Fruit fly (Drosophila melanogaster): ENCODE data around the gene CG45075.
A peak's percentile ranks its signal among the peaks of the same experiment; 100 is the strongest.

Gene CG45075

DNA sequence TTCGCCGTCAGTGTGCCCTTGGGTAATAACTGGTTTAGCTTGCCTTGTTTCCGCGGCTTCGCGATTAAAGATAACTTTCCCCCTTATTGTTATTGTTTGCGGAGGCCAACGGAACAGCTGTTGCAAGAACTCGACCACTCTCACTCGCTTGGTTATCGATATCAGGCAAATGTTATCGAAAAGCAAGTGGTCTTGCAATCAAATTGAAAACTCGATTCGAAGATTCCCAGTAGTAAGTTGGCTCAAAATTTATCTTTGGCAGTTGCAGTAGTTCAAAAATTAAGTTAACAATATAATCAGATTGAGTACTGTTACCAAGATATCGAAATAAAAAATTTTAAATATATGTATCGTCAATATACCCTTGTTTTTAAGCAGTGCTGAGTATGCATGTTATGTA lies 25.4 kb upstream of the CG45075 start, which contains the start of the genes Fbw5 and CG9147 (continued):
- TF ChIP-seq Sox15 (GFP tag; optimal IDR thresholded peaks at IDR 0.05), result peak; percentile 99
- peak; percentile 100 for TF ChIP-seq CG10669 (GFP tag; optimal IDR thresholded peaks at IDR 0.05)
- peak; percentile 97 for TF ChIP-seq CG6808 (GFP tag; optimal IDR thresholded peaks at IDR 0.05)
- TF ChIP-seq topi (GFP tag; optimal IDR thresholded peaks at IDR 0.05), result peak; percentile 100
- TF ChIP-seq vri (GFP tag; optimal IDR thresholded peaks at IDR 0.05), result peak; percentile 100
- peak; percentile 100 for TF ChIP-seq OdsH (GFP tag; optimal IDR thresholded peaks at IDR 0.05)
- peak; percentile 99 for TF ChIP-seq CG11762 (GFP tag; optimal IDR thresholded peaks at IDR 0.05; ENCODE audit: insufficient read depth)
- peak; percentile 97 for TF ChIP-seq fd85E (GFP tag; optimal IDR thresholded peaks at IDR 0.05)
- peak; percentile 99 for TF ChIP-seq CG8319 (GFP tag; optimal IDR thresholded peaks at IDR 0.05)
- peak; percentile 100 for TF ChIP-seq eg (GFP tag; IDR thresholded peaks at IDR 0.05)
- TF ChIP-seq Met (GFP tag; optimal IDR thresholded peaks at IDR 0.05), result peak; percentile 100
- peak; percentile 100 for TF ChIP-seq Sox102F (GFP tag; optimal IDR thresholded peaks at IDR 0.05)
- TF ChIP-seq CG31627 (GFP tag; optimal IDR thresholded peaks at IDR 0.05), result peak; percentile 100
- TF ChIP-seq CG11294 (GFP tag; IDR thresholded peaks at IDR 0.05), result peak; percentile 99
- peak; percentile 99 to 100 for TF ChIP-seq ss (GFP tag; optimal IDR thresholded peaks at IDR 0.05)
- peak; percentile 100 for TF ChIP-seq CG8119 (GFP tag; IDR thresholded peaks at IDR 0.05)
- TF ChIP-seq Ets21C (GFP tag; optimal IDR thresholded peaks at IDR 0.05), result peak; percentile 99
- peak; percentile 99 for TF ChIP-seq CG9139 (GFP tag; optimal IDR thresholded peaks at IDR 0.05)
- peak; percentile 99 for TF ChIP-seq Gug (GFP tag; IDR thresholded peaks at IDR 0.05)
- peak; percentile 99 for TF ChIP-seq CG3032 (tag; optimal IDR thresholded peaks at IDR 0.05)
- TF ChIP-seq Eip75B (GFP tag; optimal IDR thresholded peaks at IDR 0.05), result peak; percentile 100

dm6 chr2L:6068544-6069251 lies 22.5 kb upstream of the CG45075 start, which contains the start of the genes CG9150 and Pfdn1:
Gene CG9150, minus strand, starts transcription at chr2L:6068594.
Gene Pfdn1, plus strand, starts transcription at chr2L:6069079.
- peak; percentile 9 for TF ChIP-seq esn (GFP tag; optimal IDR thresholded peaks at IDR 0.05)
- TF ChIP-seq CG6792 (GFP tag; optimal IDR thresholded peaks at IDR 0.05), result no peak
- TF ChIP-seq CG9139 (GFP tag; optimal IDR thresholded peaks at IDR 0.05), result no peak
- TF ChIP-seq CG8319 (GFP tag; optimal IDR thresholded peaks at IDR 0.05), result no peak
- no peak for TF ChIP-seq CG16779 (tag; optimal IDR thresholded peaks at IDR 0.05)
- peak; percentile 61 for TF ChIP-seq Eip78C (GFP tag)
- TF ChIP-seq CG6276 (GFP tag; optimal IDR thresholded peaks at IDR 0.05), result no peak

DNA sequence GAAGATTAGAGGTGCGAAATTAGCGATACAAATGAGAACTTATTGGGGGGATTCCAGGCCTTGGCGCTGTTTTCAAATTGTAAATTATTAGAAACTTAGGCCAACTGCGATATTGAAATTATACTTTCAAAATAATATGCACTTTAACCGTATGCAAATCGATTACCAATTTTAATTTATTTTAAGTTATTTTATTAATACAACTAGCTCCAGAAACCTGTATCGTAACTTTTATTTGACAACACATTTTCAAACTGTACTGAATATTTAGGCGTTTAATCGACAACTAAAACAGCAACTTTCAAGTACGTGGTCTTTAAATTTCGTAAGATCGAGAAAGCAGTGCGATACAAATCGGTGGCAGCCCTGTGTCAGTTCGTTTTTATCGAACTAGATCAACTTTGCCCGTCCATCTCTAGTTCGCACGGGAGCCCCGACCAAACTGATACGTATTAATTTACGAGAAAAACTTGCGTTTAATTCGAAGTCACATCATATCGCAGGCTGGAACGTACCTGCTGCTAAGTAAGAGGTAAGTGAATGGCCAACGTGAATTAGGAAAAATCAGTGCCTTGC lies 20.5 kb upstream of the CG45075 start, which contains the start of the genes CG9154 and Kr-h2:
TSS of gene CG9154 (minus strand) at position 31 of the 576 bp plus-strand sequence.
TSS of gene Kr-h2 (plus strand) at position 335 of the 576 bp plus-strand sequence.
- TF ChIP-seq topi (GFP tag; optimal IDR thresholded peaks at IDR 0.05), result peak; percentile 53
- TF ChIP-seq CG6808 (GFP tag; optimal IDR thresholded peaks at IDR 0.05), result no peak
- no peak for TF ChIP-seq dac (GFP tag; optimal IDR thresholded peaks at IDR 0.05)
- no peak for TF ChIP-seq Eip75B (GFP tag; optimal IDR thresholded peaks at IDR 0.05)
- TF ChIP-seq acj6 (GFP tag; optimal IDR thresholded peaks at IDR 0.05), result no peak
- no peak; the same call in 1 of the 2 replicates for TF ChIP-seq CG15336 (GFP tag; IDR thresholded peaks at IDR 0.05)
- no peak for TF ChIP-seq Lpt (GFP tag; optimal IDR thresholded peaks at IDR 0.05)
- TF ChIP-seq esn (GFP tag; optimal IDR thresholded peaks at IDR 0.05), result peak; percentile 68
- no peak for TF ChIP-seq CG9139 (GFP tag; optimal IDR thresholded peaks at IDR 0.05)
- no peak for TF ChIP-seq Hr4 (GFP tag; optimal IDR thresholded peaks at IDR 0.05)
- no peak for TF ChIP-seq pdm3 (GFP tag; optimal IDR thresholded peaks at IDR 0.05)
- peak; percentile 63 for TF ChIP-seq CG6276 (GFP tag; optimal IDR thresholded peaks at IDR 0.05)
- no peak for TF ChIP-seq CG1621 (tag; optimal IDR thresholded peaks at IDR 0.05)
- peak; percentile 66 for TF ChIP-seq Eip78C (GFP tag)
- TF ChIP-seq salr (GFP tag; optimal IDR thresholded peaks at IDR 0.05), result no peak
- no peak for TF ChIP-seq Hr38 (GFP tag; optimal IDR thresholded peaks at IDR 0.05)
- no peak for TF ChIP-seq OdsH (GFP tag; optimal IDR thresholded peaks at IDR 0.05)
- TF ChIP-seq CG11902 (GFP tag; optimal IDR thresholded peaks at IDR 0.05), result no peak
- TF ChIP-seq CG3032 (tag; optimal IDR thresholded peaks at IDR 0.05), result peak; percentile 34
- TF ChIP-seq CG34406 (GFP tag; optimal IDR thresholded peaks at IDR 0.05), result peak; percentile 45
- peak; percentile 48 for TF ChIP-seq fkh (GFP tag; optimal IDR thresholded peaks at IDR 0.05)
- TF ChIP-seq fd59A (GFP tag; optimal IDR thresholded peaks at IDR 0.05), result no peak
- no peak for TF ChIP-seq CG16779 (tag; optimal IDR thresholded peaks at IDR 0.05)
- TF ChIP-seq CG31627 (GFP tag; optimal IDR thresholded peaks at IDR 0.05), result peak; percentile 50
- TF ChIP-seq spab (GFP tag; optimal IDR thresholded peaks at IDR 0.05), result no peak
- TF ChIP-seq CG6792 (GFP tag; optimal IDR thresholded peaks at IDR 0.05), result no peak
- TF ChIP-seq Sox15 (GFP tag; optimal IDR thresholded peaks at IDR 0.05), result no peak
- peak; percentile 27 for TF ChIP-seq Blimp-1 (GFP tag; optimal IDR thresholded peaks at IDR 0.05)
- peak; percentile 56 for TF ChIP-seq Met (GFP tag; optimal IDR thresholded peaks at IDR 0.05)
- TF ChIP-seq vri (GFP tag; optimal IDR thresholded peaks at IDR 0.05), result no peak
- TF ChIP-seq Eip93F (GFP tag; optimal IDR thresholded peaks at IDR 0.05), result no peak
- TF ChIP-seq Sox14 (GFP tag; optimal IDR thresholded peaks at IDR 0.05), result peak; percentile 57

Data from whole organism, prepupa.